Fruit fly (Drosophila melanogaster): ENCODE data around the gene bnl.

- no peak for TF ChIP-seq insv (optimal IDR thresholded peaks at IDR 0.05)
- no peak for TF ChIP-seq psq (optimal IDR thresholded peaks at IDR 0.05)
- no peak for TF ChIP-seq h (optimal IDR thresholded peaks at IDR 0.05)
- no peak for TF ChIP-seq Sin3A (optimal IDR thresholded peaks at IDR 0.05)
- no peak for TF ChIP-seq ttk (optimal IDR thresholded peaks at IDR 0.05)
Measured at dm6 chr3R:19836687-19837086, at the start of gene bnl.
